Worm (Caenorhabditis elegans) whole organism, L3 larva: ENCODE results near the gene ung-1.

Experiments used
- R02D3.7 ChIP-seq: fragments of 150-350 bp; optimal IDR thresholded peaks from 2 replicates; lab custom pipeline; 2014; ENCODE audit warnings: missing biosample characterization, missing genetic modification characterization
- ama-1 ChIP-seq: fragments of 150-350 bp; optimal IDR thresholded peaks from 2 replicates; lab custom pipeline; 2018
- egl-27 ChIP-seq: sonication (generic microtip); optimal IDR thresholded peaks from 4 replicates; lab custom pipeline; 2017; ENCODE audit warnings: missing biosample characterization, missing genetic modification reagents, missing genetic modification characterization
- elt-3 ChIP-seq, 3 experiments: fragments of 150-350 bp in 1 of 3; sonication (generic microtip) in 2 of 3; optimal IDR thresholded peaks; 2 replicates in 2 of 3; 4 replicates in 1 of 3; lab custom pipeline; 2014 to 2017; ENCODE audit warnings: missing biosample characterization in 3 of 3, missing genetic modification characterization in 3 of 3
- nhr-12 ChIP-seq: fragments of 150-350 bp; optimal IDR thresholded peaks from 2 replicates; lab custom pipeline; 2014; ENCODE audit warnings: missing biosample characterization, missing genetic modification characterization
- nhr-237 ChIP-seq: fragments of 150-350 bp; optimal IDR thresholded peaks from 2 replicates; lab custom pipeline; 2014; ENCODE audit warnings: missing biosample characterization, missing genetic modification characterization
- nhr-28 ChIP-seq: fragments of 150-350 bp; optimal IDR thresholded peaks from 2 replicates; lab custom pipeline; 2014; ENCODE audit warnings: missing biosample characterization, missing genetic modification characterization
- nhr-67 ChIP-seq: fragments of 150-350 bp; optimal IDR thresholded peaks from 2 replicates; lab custom pipeline; 2014; ENCODE audit warnings: missing biosample characterization, missing genetic modification characterization
- pqm-1 ChIP-seq: fragments of 150-350 bp; optimal IDR thresholded peaks from 2 replicates; lab custom pipeline; 2017; ENCODE audit warnings: missing biosample characterization, missing genetic modification characterization, inconsistent platforms
- snpc-4 ChIP-seq: fragments of 150-350 bp; optimal IDR thresholded peaks from 2 replicates; lab custom pipeline; 2014; ENCODE audit warnings: missing biosample characterization, missing genetic modification characterization
- tbx-2 ChIP-seq: sonication (generic microtip); optimal IDR thresholded peaks from 2 replicates; lab custom pipeline; 2016; ENCODE audit warnings: mild to moderate bottlenecking, missing genetic modification characterization, missing compliant biosample characterization
- unc-62 ChIP-seq: fragments of 150-350 bp; sonication (generic microtip); optimal IDR thresholded peaks from 4 replicates; lab custom pipeline; 2014; ENCODE audit warnings: missing biosample characterization, missing genetic modification reagents, missing genetic modification characterization
- zag-1 ChIP-seq: fragments of 150-350 bp; optimal IDR thresholded peaks from 2 replicates; lab custom pipeline; 2014; ENCODE audit warnings: missing biosample characterization, missing genetic modification characterization
- ztf-4 ChIP-seq: fragments of 150-350 bp; optimal IDR thresholded peaks from 2 replicates; lab custom pipeline; 2014; ENCODE audit warnings: missing biosample characterization, missing genetic modification characterization

- TF ChIP-seq nhr-28 (tag; lab: Kevin White, UChicago) (no peak), nhr-67 (tag; lab: Kevin White, UChicago) (no peak), tbx-2 (tag; lab: Kevin White, UChicago) (no peak), unc-62 (GFP tag; lab: Kevin White, UChicago) (no peak), zag-1 (no peak), ama-1 (lab: Kevin White, UChicago) (no peak), R02D3.7 (tag; lab: Kevin White, UChicago) (no peak), nhr-12 (tag; lab: Kevin White, UChicago) (no peak), nhr-237 (tag; lab: Kevin White, UChicago) (no peak), snpc-4 (tag; lab: Kevin White, UChicago) (no peak), ztf-4 (no peak), pqm-1 (tag; lab: Kevin White, UChicago) (no peak), egl-27 (tag; lab: Kevin White, UChicago) (no peak), elt-3 (tag; optimal IDR thresholded peaks at IDR 0.05; lab: Kevin White, UChicago) (no peak)
Measured at ce11 chrIII:11951111-11951510, 22.8 kb downstream of the ung-1 start.
